Worm (Caenorhabditis elegans) whole organism, early embryonic: ENCODE results near the gene F45G2.9.
A peak's percentile ranks its signal among the peaks of the same experiment; 100 is the strongest.

Source experiments
- B0310.2 ChIP-seq: sonication (generic microtip); optimal IDR thresholded peaks from 2 replicates; lab custom pipeline; 2016; ENCODE audit warnings: mild to moderate bottlenecking, missing genetic modification characterization, missing compliant biosample characterization
- F13C5.2 ChIP-seq: sonication (generic microtip); optimal IDR thresholded peaks from 2 replicates; lab custom pipeline; 2017; ENCODE audit warnings: mild to moderate bottlenecking, missing genetic modification characterization, inconsistent platforms, missing compliant biosample characterization
- aly-1 ChIP-seq: sonication (generic microtip); optimal IDR thresholded peaks from 2 replicates; lab custom pipeline; 2016; ENCODE audit warnings: missing genetic modification characterization, missing compliant biosample characterization
- ama-1 ChIP-seq: fragments of 150-350 bp; optimal IDR thresholded peaks from 2 replicates; lab custom pipeline; 2014
- ceh-13 ChIP-seq: fragments of 200-800 bp; sonication (Bioruptor generic); optimal IDR thresholded peaks from 2 replicates; lab custom pipeline; 2018; ENCODE audit warnings: mild to moderate bottlenecking, missing genetic modification characterization, missing compliant biosample characterization
- ceh-36 ChIP-seq: sonication (generic microtip); optimal IDR thresholded peaks from 2 replicates; lab custom pipeline; 2016; ENCODE audit warnings: missing genetic modification characterization, inconsistent platforms, missing compliant biosample characterization
- ets-7 ChIP-seq: sonication (generic microtip); optimal IDR thresholded peaks from 2 replicates; lab custom pipeline; 2016; ENCODE audit warnings: missing genotype, missing genetic modification characterization, missing compliant biosample characterization
- flt-1 ChIP-seq: fragments of 200-800 bp; sonication (Bioruptor generic); IDR thresholded peaks from 2 replicates; pipeline ENCODE4 v1.3.6; 2022; ENCODE audit warnings: missing genetic modification characterization, missing compliant biosample characterization
- hmbx-1 ChIP-seq: sonication (generic microtip); optimal IDR thresholded peaks from 2 replicates; lab custom pipeline; 2016; ENCODE audit warnings: mild to moderate bottlenecking, missing genetic modification characterization, missing compliant biosample characterization
- hmg-4 ChIP-seq: fragments of 200-800 bp; sonication (Bioruptor generic); optimal IDR thresholded peaks from 2 replicates; lab custom pipeline; 2018; ENCODE audit warnings: mild to moderate bottlenecking, missing genetic modification characterization, missing compliant biosample characterization
- hnd-1 ChIP-seq: sonication (generic microtip); optimal IDR thresholded peaks from 2 replicates; lab custom pipeline; 2016; ENCODE audit warnings: missing genetic modification characterization, missing compliant biosample characterization
- pes-1 ChIP-seq: fragments of 200-800 bp; sonication (Bioruptor generic); IDR thresholded peaks from 2 replicates; pipeline ENCODE4 v1.3.6; 2022; ENCODE audit warnings: missing genetic modification reagents, missing genetic modification characterization, missing compliant biosample characterization
- scrt-1 ChIP-seq: fragments of 200-800 bp; sonication (Bioruptor generic); IDR thresholded peaks from 2 replicates; pipeline ENCODE4 v1.3.6; 2022; ENCODE audit warnings: missing genetic modification characterization, missing compliant biosample characterization
- sea-1 ChIP-seq: fragments of 200-800 bp; sonication (Bioruptor generic); conservative IDR thresholded peaks from 2 replicates; pipeline ENCODE4 v1.3.6; 2022; ENCODE audit warnings: missing genetic modification characterization, missing compliant biosample characterization
- tbx-11 ChIP-seq: fragments of 200-800 bp; sonication (Bioruptor generic); IDR thresholded peaks from 2 replicates; pipeline ENCODE4 v1.3.6; 2022; ENCODE audit warnings: missing genetic modification characterization, missing compliant biosample characterization
- tbx-37 ChIP-seq: fragments of 200-800 bp; sonication (Bioruptor generic); conservative IDR thresholded peaks from 2 replicates; pipeline ENCODE4 v1.3.6; 2022; ENCODE audit warnings: missing genetic modification reagents, missing genetic modification characterization, missing compliant biosample characterization
- tra-4 ChIP-seq: sonication (generic microtip); optimal IDR thresholded peaks from 2 replicates; lab custom pipeline; 2017; ENCODE audit warnings: missing genetic modification characterization, missing compliant biosample characterization

The F45G2.9 gene

ce11 chrIII:13436843-13437242 lies at the start of gene F45G2.9:
TSS of gene F45G2.9 (minus strand) at chrIII:13436943.
- TF ChIP-seq flt-1 (GFP tag; lab: Robert Waterston, UW) (no peak), scrt-1 (no peak), tbx-11 (no peak), ets-7 (tag; lab: Kevin White, UChicago) (no peak), ceh-36 (no peak), ama-1 (no peak), hmbx-1 (no peak), sea-1 (GFP tag; lab: Robert Waterston, UW) (no peak), B0310.2 (tag; lab: Kevin White, UChicago) (no peak), F13C5.2 (tag; lab: Kevin White, UChicago) (no peak), tbx-37 (GFP tag; lab: Robert Waterston, UW) (no peak), tra-4 (tag; lab: Kevin White, UChicago) (no peak), pes-1 (GFP tag; lab: Robert Waterston, UW) (no peak), hmg-4 (GFP tag; lab: Kevin White, UChicago) (no peak)

ce11 chrIII:13484024-13484423 lies 47.3 kb upstream of the F45G2.9 start, which contains the start of gene acc-4:
TSS of gene acc-4 (minus strand) at chrIII:13484124.
- TF ChIP-seq scrt-1 (no peak), tbx-11 (no peak), F13C5.2 (tag; lab: Kevin White, UChicago) (no peak), ama-1 (no peak), tbx-37 (GFP tag; lab: Robert Waterston, UW) (no peak), tra-4 (tag; lab: Kevin White, UChicago) (no peak), pes-1 (GFP tag; lab: Robert Waterston, UW) (no peak), B0310.2 (tag; lab: Kevin White, UChicago) (no peak), ets-7 (tag; lab: Kevin White, UChicago) (no peak), ceh-36 (no peak), hmg-4 (GFP tag; lab: Kevin White, UChicago) (no peak), hmbx-1 (no peak), flt-1 (GFP tag; lab: Robert Waterston, UW) (no peak), ceh-13 (GFP tag; lab: Kevin White, UChicago) (no peak), aly-1 (tag; lab: Kevin White, UChicago) (no peak), sea-1 (GFP tag; lab: Robert Waterston, UW) (no peak), hnd-1 (tag; lab: Kevin White, UChicago) (no peak)

ce11 chrIII:13476682-13477081 lies 39.9 kb upstream of the F45G2.9 start, which contains the start of gene T27E9.6:
TSS of gene T27E9.6 (minus strand) at chrIII:13476782.
- TF ChIP-seq B0310.2 (tag; lab: Kevin White, UChicago) (no peak), pes-1 (GFP tag; lab: Robert Waterston, UW) (no peak), scrt-1 (no peak), ets-7 (tag; lab: Kevin White, UChicago) (no peak), hnd-1 (tag; lab: Kevin White, UChicago) (no peak), flt-1 (GFP tag; lab: Robert Waterston, UW) (no peak), tbx-37 (GFP tag; lab: Robert Waterston, UW) (no peak), tra-4 (tag; lab: Kevin White, UChicago) (no peak), hmg-4 (GFP tag; lab: Kevin White, UChicago) (no peak), sea-1 (GFP tag; lab: Robert Waterston, UW) (no peak), F13C5.2 (tag; lab: Kevin White, UChicago) (no peak), tbx-11 (no peak), ceh-13 (GFP tag; lab: Kevin White, UChicago) (no peak), ama-1 (no peak), aly-1 (tag; lab: Kevin White, UChicago) (no peak), ceh-36 (no peak), hmbx-1 (no peak)

DNA sequence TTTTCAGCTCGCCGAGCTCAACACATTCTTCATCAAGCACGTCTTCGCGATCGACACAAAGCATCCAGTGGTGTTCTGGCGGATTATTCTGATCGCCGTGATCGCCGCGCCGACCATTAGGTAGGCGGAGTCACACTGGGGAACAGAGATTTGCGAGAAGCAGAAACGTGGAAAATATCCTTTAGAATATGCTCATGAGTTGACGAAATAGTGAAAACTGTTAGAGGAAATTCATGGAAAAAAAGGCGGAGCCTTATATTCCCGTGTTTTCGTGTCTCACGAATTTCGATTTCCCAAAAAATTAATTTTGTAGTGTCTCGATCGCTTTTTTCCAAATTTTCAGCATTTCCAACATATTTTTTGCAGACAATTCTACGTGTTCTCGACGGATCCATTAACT lies 37.7 kb upstream of the F45G2.9 start:
- no peak for TF ChIP-seq tbx-11
- TF ChIP-seq ceh-13 (GFP tag; lab: Kevin White, UChicago) = no peak
- no peak for TF ChIP-seq sea-1 (GFP tag; lab: Robert Waterston, UW)
- TF ChIP-seq hnd-1 (tag; lab: Kevin White, UChicago) = no peak
- TF ChIP-seq hmbx-1 = no peak
- no peak for TF ChIP-seq flt-1 (GFP tag; lab: Robert Waterston, UW)
- TF ChIP-seq tbx-37 (GFP tag; lab: Robert Waterston, UW) = peak; percentile 21; the same call in 1 of the 2 replicates

DNA sequence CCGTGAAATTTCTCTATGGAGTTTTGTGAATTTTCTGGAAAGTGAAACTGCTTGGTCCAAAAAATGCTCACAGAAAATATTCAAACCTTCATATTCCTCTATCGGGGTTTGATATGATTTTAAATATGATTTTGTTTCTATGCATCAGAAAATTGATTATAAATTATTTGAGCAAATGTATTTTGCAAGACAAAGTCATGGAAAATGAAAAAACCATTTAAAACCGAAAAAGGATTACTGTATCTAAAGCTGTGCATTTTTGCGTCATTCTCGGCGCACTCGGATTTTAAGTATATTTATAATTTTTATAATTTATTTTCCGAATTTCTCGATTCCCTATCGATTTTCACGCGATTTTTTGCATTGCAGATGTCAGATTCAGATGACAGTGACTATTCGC lies 34.8 kb upstream of the F45G2.9 start, which contains the start of gene pssy-2:
Gene pssy-2 (plus strand): TSS at position 301 of the 400 bp plus-strand sequence.
- TF ChIP-seq tbx-11 (no peak), ets-7 (tag; lab: Kevin White, UChicago) (no peak), pes-1 (GFP tag; lab: Robert Waterston, UW) (no peak), scrt-1 (no peak), F13C5.2 (tag; lab: Kevin White, UChicago) (no peak), aly-1 (tag; lab: Kevin White, UChicago) (no peak), hnd-1 (tag; lab: Kevin White, UChicago) (no peak), ama-1 (no peak), flt-1 (GFP tag; lab: Robert Waterston, UW) (no peak), tra-4 (tag; lab: Kevin White, UChicago) (no peak), tbx-37 (GFP tag; lab: Robert Waterston, UW) (no peak), ceh-13 (GFP tag; lab: Kevin White, UChicago) (no peak), ceh-36 (no peak)

ce11 chrIII:13465918-13466592 lies 29.3 kb upstream of the F45G2.9 start, which contains the start of gene cdk-5:
TSS of gene cdk-5 (minus strand) at chrIII:13466342.
- TF ChIP-seq tra-4 (tag; lab: Kevin White, UChicago) (no peak), hmg-4 (GFP tag; lab: Kevin White, UChicago) (no peak), aly-1 (tag; lab: Kevin White, UChicago) (no peak), pes-1 (GFP tag; lab: Robert Waterston, UW) (no peak), hnd-1 (tag; lab: Kevin White, UChicago) (no peak), ceh-13 (GFP tag; lab: Kevin White, UChicago) (no peak), tbx-11 (no peak), ama-1 (no peak), ceh-36 (no peak), tbx-37 (GFP tag; lab: Robert Waterston, UW) (no peak), flt-1 (GFP tag; lab: Robert Waterston, UW) (no peak), B0310.2 (tag; lab: Kevin White, UChicago) (no peak), F13C5.2 (tag; lab: Kevin White, UChicago) (no peak)
